Worm (Caenorhabditis elegans): ENCODE data around the gene srbc-39.

Gene srbc-39

ce11 chrV:699051-699450, 9.9 kb upstream of the srbc-39 start:
- TF ChIP-seq unc-62 (GFP tag; optimal IDR thresholded peaks at IDR 0.05): no peak

DNA sequence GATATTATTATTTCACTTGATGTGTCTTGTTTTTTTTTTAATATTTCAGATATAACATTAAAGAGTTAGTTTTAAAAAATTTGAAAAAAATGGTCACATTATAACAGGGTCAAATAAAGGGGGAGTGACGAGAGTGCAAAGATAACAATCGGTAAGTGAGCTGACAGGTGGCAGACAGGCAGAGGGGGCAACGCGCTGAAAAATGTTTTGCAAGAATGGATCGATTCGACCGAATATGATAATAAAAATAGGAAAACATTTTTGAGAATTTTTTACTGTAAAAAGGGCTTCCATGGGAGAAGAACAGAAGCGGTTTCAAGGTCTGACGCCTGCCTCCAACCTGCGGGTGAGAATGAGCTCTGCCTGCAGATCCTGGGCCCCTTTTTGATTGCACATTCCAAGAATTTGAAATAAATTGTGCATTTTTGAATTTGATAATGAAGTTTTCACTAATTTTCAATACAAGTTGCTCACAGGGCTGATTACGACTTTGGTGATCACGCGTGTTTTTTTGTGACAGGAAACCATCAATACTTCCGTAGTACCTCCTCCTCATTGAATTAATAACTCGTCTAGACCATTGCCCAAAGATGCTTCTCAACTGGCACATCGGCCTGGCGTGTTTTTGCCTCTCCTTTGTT, 9.3 kb upstream of the srbc-39 start, which contains the start of the genes ugt-29 and srx-5:
ugt-29 (minus strand) TSS at position 101 of the 641 bp plus-strand sequence.
srx-5 (plus strand) TSS at position 591 of the 641 bp plus-strand sequence.
- TF ChIP-seq unc-62 (GFP tag; optimal IDR thresholded peaks at IDR 0.05): no peak

ce11 chrV:702260-702659, 6.6 kb upstream of the srbc-39 start, which contains the start of gene srbc-37:
Gene srbc-37, plus strand, starts transcription at chrV:702560.
- no peak for TF ChIP-seq unc-62 (GFP tag; optimal IDR thresholded peaks at IDR 0.05)

- no peak for TF ChIP-seq unc-62 (GFP tag; optimal IDR thresholded peaks at IDR 0.05)
Measured at ce11 chrV:706918-707317, 2.0 kb upstream of the srbc-39 start, which contains the start of gene srbc-38. Gene srbc-38, plus strand, starts transcription at chrV:707218.

ce11 chrV:712882-713281, 4.0 kb downstream of the srbc-39 start, which contains the start of gene cyp-33C11:
Gene cyp-33C11, minus strand, starts transcription at chrV:712982.
- no peak for TF ChIP-seq unc-62 (GFP tag; optimal IDR thresholded peaks at IDR 0.05)

ce11 chrV:719731-720130, 10.8 kb downstream of the srbc-39 start, which contains the start of gene srbc-40:
Gene srbc-40, minus strand, starts transcription at chrV:719831.
- TF ChIP-seq unc-62 (GFP tag; optimal IDR thresholded peaks at IDR 0.05): no peak

DNA sequence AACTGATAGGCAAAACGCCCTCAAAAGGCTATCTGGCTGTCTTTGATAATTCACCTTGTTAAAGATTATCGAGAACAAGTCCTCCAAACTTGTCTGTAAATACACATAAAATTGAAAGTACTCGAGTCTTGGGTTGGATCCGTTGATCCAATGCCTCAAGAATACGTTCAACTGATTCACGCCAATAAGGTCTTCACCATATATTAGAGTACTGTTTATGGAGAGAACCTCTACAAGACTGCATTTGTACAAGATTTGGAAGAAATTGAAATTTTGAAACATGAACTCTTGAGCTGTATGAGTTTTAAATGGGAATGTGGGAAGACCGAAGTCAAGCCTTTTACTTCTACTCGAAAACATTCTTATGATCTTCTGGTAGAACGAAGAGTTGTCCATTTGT, 14.0 kb downstream of the srbc-39 start:
- no peak for TF ChIP-seq unc-62 (GFP tag; optimal IDR thresholded peaks at IDR 0.05)

ce11 chrV:723895-724352, 15.0 kb downstream of the srbc-39 start, which contains the start of gene fbxb-72:
Gene fbxb-72, minus strand, starts transcription at chrV:723952.
- TF ChIP-seq unc-62 (GFP tag; optimal IDR thresholded peaks at IDR 0.05): no peak

- no peak for TF ChIP-seq unc-62 (GFP tag; optimal IDR thresholded peaks at IDR 0.05)
Measured at ce11 chrV:724470-724890, 15.6 kb downstream of the srbc-39 start.

DNA sequence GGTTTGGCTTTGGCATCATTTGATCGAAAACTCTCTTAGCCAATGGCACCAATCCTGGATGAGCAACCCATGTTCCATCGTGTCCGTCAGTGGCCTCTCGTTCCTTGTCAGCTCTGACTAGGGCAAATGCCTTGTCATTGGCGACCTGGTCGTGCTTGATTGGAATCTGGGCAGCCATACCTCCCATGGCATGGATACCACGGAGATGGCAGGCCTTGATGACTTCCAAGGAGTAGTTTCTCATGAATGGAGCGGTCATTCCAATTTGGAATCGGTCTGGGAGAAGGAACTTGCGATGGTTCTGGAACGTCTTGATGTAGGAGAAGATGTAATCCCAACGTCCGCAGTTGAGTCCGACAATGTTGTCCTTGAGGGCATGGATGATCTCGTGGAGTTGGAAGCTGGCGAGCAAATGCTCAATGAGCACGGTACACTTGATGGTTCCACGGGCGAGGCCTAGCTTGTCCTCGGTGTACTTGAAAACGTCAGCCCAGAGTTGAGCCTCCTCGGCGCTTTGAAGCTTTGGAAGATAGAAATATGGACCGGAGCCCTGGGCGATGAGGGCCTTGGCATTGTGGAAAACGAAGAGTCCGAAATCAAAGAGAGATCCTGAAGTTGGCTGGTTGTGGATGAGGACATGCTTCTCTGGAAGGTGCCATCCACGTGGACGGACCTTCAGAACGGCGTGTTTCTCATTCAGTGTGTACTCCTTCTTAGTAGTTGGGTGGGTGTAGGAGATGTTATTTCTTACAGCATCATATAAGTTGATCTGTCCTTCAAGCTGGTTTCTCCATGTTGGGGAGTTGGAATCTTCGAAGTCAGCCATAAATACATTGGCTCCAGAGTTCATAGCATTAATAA, 16.3 kb downstream of the srbc-39 start:
- no peak for TF ChIP-seq unc-62 (GFP tag; optimal IDR thresholded peaks at IDR 0.05)

DNA sequence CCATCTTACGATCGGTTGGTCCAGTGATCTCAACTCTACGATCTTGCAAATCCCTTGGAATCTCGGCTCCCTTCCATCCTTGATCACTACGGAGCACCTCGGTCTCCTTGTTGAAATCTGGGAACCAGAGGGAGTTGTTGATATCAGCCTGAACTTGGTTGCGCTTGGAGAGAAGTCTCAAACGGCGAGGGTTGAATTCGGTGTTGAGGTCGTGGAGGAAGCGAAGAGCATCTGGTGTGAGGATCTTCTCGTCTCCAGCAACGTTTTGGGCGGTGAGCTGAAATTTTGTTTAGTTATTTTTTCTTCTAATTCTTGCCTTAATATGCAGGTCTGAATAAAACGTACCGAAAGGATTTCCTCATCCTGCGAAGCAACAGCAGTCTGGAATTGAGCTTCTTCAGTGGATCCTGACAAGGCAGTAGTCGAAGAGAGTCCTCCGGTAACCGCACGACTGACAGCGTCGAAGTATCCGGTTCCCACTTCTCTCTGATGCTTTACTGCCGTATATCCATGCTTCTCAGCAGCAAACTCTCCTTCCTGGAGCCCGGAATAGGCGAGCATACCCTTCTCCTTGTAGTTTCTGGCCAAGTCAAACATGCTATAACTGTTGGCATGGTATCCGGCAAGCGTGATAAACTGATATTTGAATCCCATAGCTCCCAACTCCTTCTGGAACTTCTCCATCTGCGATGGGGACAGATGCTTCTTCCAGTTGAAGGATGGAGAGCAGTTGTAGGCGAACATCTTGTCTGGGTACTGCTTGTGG, 17.1 kb downstream of the srbc-39 start:
- TF ChIP-seq unc-62 (GFP tag; optimal IDR thresholded peaks at IDR 0.05): no peak

DNA sequence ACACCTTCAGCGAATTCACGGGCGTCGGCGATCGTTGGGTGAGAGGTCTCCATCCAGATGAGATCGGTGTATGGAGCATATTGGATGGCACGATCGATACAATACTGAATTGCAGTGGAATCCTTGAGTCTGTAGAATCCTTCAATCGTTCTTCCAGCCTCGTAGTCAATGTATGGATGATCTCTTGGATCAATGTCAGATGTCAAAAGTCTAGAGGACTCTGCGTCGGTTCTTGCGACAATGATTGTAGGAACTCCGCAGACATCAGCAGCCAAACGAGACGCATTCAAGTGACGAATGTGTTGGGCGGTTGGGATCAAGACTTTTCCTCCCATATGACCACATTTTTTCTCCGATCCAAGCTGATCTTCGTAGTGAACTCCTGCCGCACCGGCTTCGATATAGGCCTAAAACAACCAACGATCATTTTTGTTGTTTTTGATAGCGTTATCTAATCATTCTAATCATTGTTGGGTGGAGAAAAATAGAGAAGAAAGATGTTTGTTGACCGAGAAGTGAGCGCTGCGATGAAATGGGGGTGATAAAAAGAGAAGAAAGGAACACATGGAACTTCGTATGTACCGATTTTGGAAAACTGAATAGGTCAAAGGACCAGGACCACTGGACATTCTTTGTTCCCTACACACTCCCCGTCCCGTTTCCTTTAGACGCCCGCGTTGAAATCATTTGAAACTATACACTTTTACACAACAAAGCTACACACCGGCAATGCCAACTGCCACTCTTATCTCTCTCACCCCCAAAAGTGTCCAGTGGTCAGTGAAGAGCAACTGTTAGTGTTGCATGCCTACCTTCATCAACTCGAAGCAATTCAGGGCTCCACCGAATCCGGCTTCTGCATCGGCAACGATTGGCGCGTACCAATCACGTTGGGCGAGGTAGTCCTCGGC, 17.9 kb downstream of the srbc-39 start:
- TF ChIP-seq unc-62 (GFP tag; optimal IDR thresholded peaks at IDR 0.05): no peak

DNA sequence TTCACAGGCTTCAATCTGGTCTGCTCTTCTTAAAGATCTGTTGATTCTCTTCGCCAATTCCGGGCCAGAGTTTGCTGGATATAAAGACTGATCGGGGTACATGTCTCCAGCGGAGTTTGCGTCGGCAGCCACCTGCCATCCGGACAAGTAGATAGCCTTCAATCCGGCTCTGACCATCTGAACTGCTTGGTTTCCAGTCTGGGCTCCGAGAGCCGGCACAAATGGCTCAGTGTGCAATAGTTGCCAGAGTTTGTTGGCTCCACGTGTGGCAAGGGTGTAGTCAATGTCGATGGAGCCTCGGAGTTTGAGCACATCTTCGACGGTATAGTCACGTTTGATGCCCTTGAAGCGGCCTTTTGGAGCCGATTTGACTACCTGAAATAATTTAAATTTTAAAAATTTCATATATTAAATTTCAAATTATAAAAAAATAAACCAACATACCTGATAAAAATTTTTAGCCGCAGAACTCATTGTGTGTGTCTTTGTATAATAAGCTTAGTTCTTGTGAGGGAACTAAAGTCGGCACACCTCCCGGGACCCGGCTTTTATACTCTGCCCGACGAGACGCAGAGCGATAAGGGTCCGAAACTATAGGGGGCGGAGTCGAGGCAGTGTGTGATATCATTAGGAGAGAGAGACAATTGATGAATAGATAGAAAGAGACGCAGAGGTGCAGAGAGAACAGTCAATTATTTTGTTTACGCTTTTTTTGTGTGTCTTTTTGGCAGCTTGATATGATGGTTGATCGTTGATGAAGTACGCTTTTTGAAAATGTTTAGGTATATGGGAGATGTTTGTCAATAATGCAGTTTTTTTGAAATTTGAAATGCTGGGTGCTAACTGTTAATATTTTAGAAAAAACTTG, 18.8 kb downstream of the srbc-39 start, which contains the start of the genes icl-1 and srh-2:
icl-1 (minus strand) TSS at position 521 of the 868 bp plus-strand sequence.
srh-2 (plus strand) TSS at position 818 of the 868 bp plus-strand sequence.
- no peak for TF ChIP-seq unc-62 (GFP tag; optimal IDR thresholded peaks at IDR 0.05)

Data from whole organism, dauer.